Fruit fly (Drosophila melanogaster): ENCODE measurements around the gene CG9663.

CG9663 gene

DNA sequence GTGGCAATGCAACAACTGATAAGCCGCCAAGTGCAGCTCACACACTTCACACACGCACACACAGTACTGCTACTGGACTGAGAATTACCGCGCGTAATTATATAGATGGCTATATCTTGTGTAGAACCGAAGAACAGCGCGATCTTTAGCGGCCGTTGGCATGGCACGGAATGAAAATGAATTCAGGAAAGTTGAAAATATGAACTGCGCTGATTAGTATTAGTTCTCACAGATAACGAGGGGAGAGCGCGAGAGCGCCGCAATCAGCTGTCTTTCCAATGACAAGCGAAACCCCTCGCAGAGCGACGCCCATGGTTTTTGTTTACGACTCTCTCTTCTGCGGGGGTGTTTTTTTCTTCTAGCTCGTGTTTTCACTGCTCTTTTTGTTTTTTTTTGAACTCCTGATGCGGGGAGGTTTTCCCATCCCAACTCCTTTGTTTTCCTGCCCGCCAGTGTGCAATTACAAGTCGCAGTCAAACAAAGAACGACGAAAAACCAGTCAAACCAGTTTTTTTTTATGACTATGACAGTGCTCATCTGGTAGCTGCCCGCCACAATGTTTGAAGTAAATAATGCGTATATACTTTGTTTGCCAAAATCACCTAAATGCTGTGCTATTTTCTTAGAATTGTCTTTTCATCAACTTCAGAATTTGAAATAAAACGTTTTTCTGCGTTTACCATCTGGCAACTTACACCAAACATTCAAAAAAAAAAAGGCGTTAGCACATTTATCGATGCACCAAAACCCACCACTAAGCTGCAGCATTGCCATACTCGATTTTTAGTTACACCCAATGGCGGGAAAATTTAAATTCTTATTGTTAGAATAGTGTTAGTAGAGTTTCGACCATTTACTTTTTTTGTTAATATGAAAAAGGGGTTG, at the start of gene CG9663 (continued):
- peak; percentile 94 for TF ChIP-seq pros (GFP tag; optimal IDR thresholded peaks at IDR 0.05)
- TF ChIP-seq prd (optimal IDR thresholded peaks at IDR 0.05) = no peak
- TF ChIP-seq prd (GFP tag; IDR thresholded peaks at IDR 0.05) = 0 out of 3 replicates have a peak, but pooled peaks have one; percentile 9
- no peak for TF ChIP-seq Oaz (GFP tag; IDR thresholded peaks at IDR 0.05)
- TF ChIP-seq Hr39 (optimal IDR thresholded peaks at IDR 0.05) = no peak
- no peak for TF ChIP-seq Nf-YB (GFP tag; optimal IDR thresholded peaks at IDR 0.05)
- TF ChIP-seq CG34376 (GFP tag; optimal IDR thresholded peaks at IDR 0.05) = peak; percentile 68
- TF ChIP-seq nmo (GFP tag; optimal IDR thresholded peaks at IDR 0.05) = peak; percentile 17
- peak; percentile 41; the same call in 1 of the 3 replicates for TF ChIP-seq CG16813 (GFP tag; IDR thresholded peaks at IDR 0.05; ENCODE audit: partially characterized antibody)
- TF ChIP-seq CG17328 (GFP tag; IDR thresholded peaks at IDR 0.05) = no peak
- no peak for TF ChIP-seq zf30C (GFP tag; optimal IDR thresholded peaks at IDR 0.05)
- TF ChIP-seq tap (tag; optimal IDR thresholded peaks at IDR 0.05) = no peak
- TF ChIP-seq CG5180 (GFP tag; optimal IDR thresholded peaks at IDR 0.05) = no peak
- TF ChIP-seq eve (GFP tag; optimal IDR thresholded peaks at IDR 0.05) = peak in 1 of 2 experiments; percentile 27
- TF ChIP-seq Stat92E (GFP tag; optimal IDR thresholded peaks at IDR 0.05) = peak in 1 of 3 experiments; percentile 59
- TF ChIP-seq Atf6 (GFP tag; IDR thresholded peaks at IDR 0.05) = peak; percentile 14; the same call in 1 of the 2 replicates
- no peak for TF ChIP-seq br (optimal IDR thresholded peaks at IDR 0.05)

DNA sequence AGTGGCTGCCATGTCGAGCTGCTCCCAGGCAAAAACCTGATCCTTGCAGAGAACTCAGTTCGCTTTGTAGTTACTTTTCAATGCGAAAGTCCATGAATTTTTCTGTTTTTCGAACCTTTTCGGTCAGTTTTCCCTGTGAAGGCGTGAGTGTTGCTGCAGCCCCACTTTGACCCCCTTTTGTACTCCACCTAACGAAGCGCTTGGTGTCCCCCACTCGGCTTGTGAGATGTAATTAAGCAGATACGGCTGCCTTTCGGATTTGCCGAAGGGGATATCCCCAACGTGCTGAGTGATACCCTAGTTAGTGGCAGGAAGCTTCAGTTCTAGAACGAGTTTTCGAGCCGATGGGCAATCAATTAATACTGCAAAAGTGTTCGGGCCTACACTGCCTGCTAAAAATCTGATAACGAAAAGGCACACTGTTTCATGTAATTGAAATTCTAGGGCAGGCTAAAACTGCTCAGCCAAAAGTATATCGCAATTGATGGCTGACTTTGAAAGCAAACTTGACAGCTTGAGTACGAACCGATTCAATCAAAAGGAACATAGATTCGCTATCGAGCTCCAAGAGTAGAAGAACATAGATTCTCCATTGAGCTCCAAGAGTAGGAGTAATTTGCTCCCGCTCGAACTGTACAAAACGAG, 48.8 kb upstream of the CG9663 start:
- peak; percentile 43 for TF ChIP-seq nom (GFP tag; optimal IDR thresholded peaks at IDR 0.05)
- no peak for TF ChIP-seq CG16779 (GFP tag; IDR thresholded peaks at IDR 0.05)

DNA sequence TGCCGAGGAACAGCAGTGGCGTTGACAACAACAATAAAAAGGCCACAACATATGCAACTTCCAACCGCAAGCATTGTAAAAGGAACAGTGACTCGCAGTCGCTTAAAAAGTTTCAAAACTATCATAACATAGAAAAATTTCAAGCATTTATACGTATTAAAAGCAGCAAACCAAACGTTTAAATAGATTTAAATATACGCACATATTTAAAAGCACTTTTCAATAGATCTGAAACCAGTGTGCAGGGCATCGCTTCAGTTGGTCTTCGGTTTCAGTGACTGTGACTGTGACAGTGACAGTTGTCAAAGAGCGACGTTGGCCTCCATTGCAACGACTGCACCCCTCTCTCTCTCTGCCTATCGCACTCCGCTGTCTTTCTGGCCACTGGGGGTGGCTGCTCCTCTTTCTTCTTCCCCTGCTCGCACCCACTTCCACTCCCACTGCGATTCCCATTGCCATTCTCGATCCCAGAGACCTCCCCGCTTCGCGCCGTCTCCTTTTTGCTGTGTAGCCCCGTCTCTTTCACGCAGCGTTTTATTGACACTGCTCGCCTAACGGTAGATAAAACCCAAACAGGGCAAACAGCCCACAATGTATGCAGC, 45.3 kb upstream of the CG9663 start:
- TF ChIP-seq sob (GFP tag; IDR thresholded peaks at IDR 0.05) (peak; percentile 78), CG10147 (GFP tag; optimal IDR thresholded peaks at IDR 0.05) (peak; percentile 1), h (optimal IDR thresholded peaks at IDR 0.05) (no peak), Hand (GFP tag; optimal IDR thresholded peaks at IDR 0.05) (no peak), Six4 (GFP tag; optimal IDR thresholded peaks at IDR 0.05) (peak; percentile 69), gt (GFP tag; IDR thresholded peaks at IDR 0.05) (peak; percentile 85), CG34422 (GFP tag; IDR thresholded peaks at IDR 0.05) (peak; percentile 92), otp (GFP tag; IDR thresholded peaks at IDR 0.05) (peak; percentile 93), CG18599 (GFP tag; optimal IDR thresholded peaks at IDR 0.05) (peak; percentile 51), Ets65A (GFP tag) (peak; percentile 82), ftz-f1 (GFP tag; optimal IDR thresholded peaks at IDR 0.05) (no peak), Lpt (GFP tag; optimal IDR thresholded peaks at IDR 0.05) (no peak), zfh2 (GFP tag; optimal IDR thresholded peaks at IDR 0.05) (no peak), tll (GFP tag; optimal IDR thresholded peaks at IDR 0.05) (no peak), Gug (GFP tag; IDR thresholded peaks at IDR 0.05) (peak; percentile 81; the same call in 3 of the 4 replicates), CG15269 (tag; optimal IDR thresholded peaks at IDR 0.05) (peak; percentile 77), jing (GFP tag; optimal IDR thresholded peaks at IDR 0.05) (peak; percentile 68), pb (GFP tag; optimal IDR thresholded peaks at IDR 0.05) (peak; percentile 30), CG2712 (tag; optimal IDR thresholded peaks at IDR 0.05) (peak; percentile 91), ro (GFP tag; IDR thresholded peaks at IDR 0.05) (peak; percentile 65; the same call in 1 of the 2 replicates), CG16863 (GFP tag; optimal IDR thresholded peaks at IDR 0.05) (peak; percentile 71), Max (GFP tag; optimal IDR thresholded peaks at IDR 0.05) (peak; percentile 1), esg (GFP tag; conservative IDR thresholded peaks at IDR 0.05) (peak; percentile 81), Nf-YC (tag; optimal IDR thresholded peaks at IDR 0.05) (no peak), CG17385 (GFP tag; optimal IDR thresholded peaks at IDR 0.05) (peak; percentile 80), Usf (GFP tag; optimal IDR thresholded peaks at IDR 0.05) (no peak), CG18764 (GFP tag; optimal IDR thresholded peaks at IDR 0.05) (peak; percentile 53)
